Worm (Caenorhabditis elegans) whole organism, late embryonic: ENCODE data around the gene sox-2.

ENCODE experiments used
- C08G9.2 ChIP-seq: sonication (generic microtip); optimal IDR thresholded peaks from 2 replicates; lab custom pipeline; 2016; ENCODE audit warnings: mild to moderate bottlenecking, missing genetic modification characterization, moderate library complexity, missing compliant biosample characterization
- C38D4.7 ChIP-seq: fragments of 200-800 bp; sonication (Bioruptor generic); optimal IDR thresholded peaks from 2 replicates; lab custom pipeline; 2018; ENCODE audit warnings: mild to moderate bottlenecking, missing genetic modification characterization, moderate library complexity, missing compliant biosample characterization
- K02D7.2 ChIP-seq: sonication (generic microtip); optimal IDR thresholded peaks from 2 replicates; lab custom pipeline; 2017; ENCODE audit warnings: mild to moderate bottlenecking, missing genetic modification characterization, missing compliant biosample characterization
- T23F11.4 ChIP-seq: fragments of 200-800 bp; sonication (Bioruptor generic); optimal IDR thresholded peaks from 2 replicates; lab custom pipeline; 2018; ENCODE audit warnings: mild to moderate bottlenecking, missing genetic modification characterization, missing compliant biosample characterization
- Y22D7AL.16 ChIP-seq: sonication (generic microtip); optimal IDR thresholded peaks from 2 replicates; lab custom pipeline; 2016; ENCODE audit warnings: missing genetic modification characterization, missing compliant biosample characterization
- ahr-1 ChIP-seq: sonication (generic microtip); optimal IDR thresholded peaks from 2 replicates; lab custom pipeline; 2016; ENCODE audit warnings: missing genetic modification characterization, missing compliant biosample characterization
- ceh-19 ChIP-seq: fragments of 200-800 bp; sonication (Bioruptor generic); optimal IDR thresholded peaks from 2 replicates; lab custom pipeline; 2018; ENCODE audit warnings: mild to moderate bottlenecking, missing genetic modification characterization, missing compliant biosample characterization
- ceh-2 ChIP-seq: sonication (generic microtip); optimal IDR thresholded peaks from 2 replicates; lab custom pipeline; 2016; ENCODE audit warnings: missing genotype, missing genetic modification characterization, missing compliant biosample characterization
- ceh-22 ChIP-seq: sonication (generic microtip); optimal IDR thresholded peaks from 2 replicates; lab custom pipeline; 2017; ENCODE audit warnings: missing biosample characterization, missing genetic modification characterization
- ceh-24 ChIP-seq: sonication (generic microtip); optimal IDR thresholded peaks from 2 replicates; lab custom pipeline; 2016; ENCODE audit warnings: mild to moderate bottlenecking, missing genetic modification characterization, missing compliant biosample characterization
- ceh-30 ChIP-seq: fragments of 150-350 bp; optimal IDR thresholded peaks from 2 replicates; lab custom pipeline; 2014; ENCODE audit warnings: missing biosample characterization, missing genetic modification characterization
- ceh-31 ChIP-seq: sonication (generic microtip); optimal IDR thresholded peaks from 2 replicates; lab custom pipeline; 2016; ENCODE audit warnings: missing genetic modification characterization, missing compliant biosample characterization
- ceh-34 ChIP-seq: sonication (generic microtip); optimal IDR thresholded peaks from 2 replicates; lab custom pipeline; 2016; ENCODE audit warnings: mild to moderate bottlenecking, missing genetic modification characterization, missing compliant biosample characterization
- ceh-48 ChIP-seq: sonication (generic microtip); optimal IDR thresholded peaks from 2 replicates; lab custom pipeline; 2016; ENCODE audit warnings: missing genetic modification characterization, inconsistent platforms, missing compliant biosample characterization
- ceh-6 ChIP-seq: fragments of 200-800 bp; sonication (Bioruptor generic); optimal IDR thresholded peaks from 2 replicates; lab custom pipeline; 2018; ENCODE audit warnings: mild to moderate bottlenecking, missing genetic modification characterization, missing compliant biosample characterization
- che-1 ChIP-seq: sonication (generic microtip); optimal IDR thresholded peaks from 2 replicates; lab custom pipeline; 2016; ENCODE audit warnings: mild to moderate bottlenecking, missing genetic modification characterization, missing compliant biosample characterization
- dmd-4 ChIP-seq: sonication (generic microtip); optimal IDR thresholded peaks from 2 replicates; lab custom pipeline; 2016; ENCODE audit warnings: borderline replicate concordance, missing genetic modification characterization, missing compliant biosample characterization
- elt-2 ChIP-seq: sonication (generic microtip); optimal IDR thresholded peaks from 2 replicates; lab custom pipeline; 2016; ENCODE audit warnings: missing genetic modification reagents, missing genetic modification characterization, missing compliant biosample characterization
- ets-4 ChIP-seq: sonication (generic microtip); optimal IDR thresholded peaks from 2 replicates; lab custom pipeline; 2016; ENCODE audit warnings: missing genetic modification characterization, missing compliant biosample characterization
- fax-1 ChIP-seq: sonication (generic microtip); optimal IDR thresholded peaks from 2 replicates; lab custom pipeline; 2016; ENCODE audit warnings: missing genotype, missing genetic modification characterization, missing compliant biosample characterization
- fkh-10 ChIP-seq: fragments of 150-350 bp; optimal IDR thresholded peaks from 2 replicates; lab custom pipeline; 2014; ENCODE audit warnings: missing biosample characterization, missing genetic modification reagents, missing genetic modification characterization
- fkh-6 ChIP-seq: sonication (generic microtip); optimal IDR thresholded peaks from 2 replicates; lab custom pipeline; 2016; ENCODE audit warnings: missing genetic modification characterization, missing compliant biosample characterization
- gmeb-2 ChIP-seq: sonication (generic microtip); optimal IDR thresholded peaks from 2 replicates; lab custom pipeline; 2016; ENCODE audit warnings: missing genetic modification characterization, inconsistent platforms, missing compliant biosample characterization
- hlh-13 ChIP-seq: fragments of 200-800 bp; sonication (Bioruptor generic); optimal IDR thresholded peaks from 2 replicates; lab custom pipeline; 2018; ENCODE audit warnings: mild to moderate bottlenecking, missing genetic modification characterization, missing compliant biosample characterization
- hlh-15 ChIP-seq: sonication (generic microtip); optimal IDR thresholded peaks from 2 replicates; lab custom pipeline; 2016; ENCODE audit warnings: missing genetic modification characterization, missing compliant biosample characterization
- hlh-30 ChIP-seq: sonication (generic microtip); optimal IDR thresholded peaks from 2 replicates; lab custom pipeline; 2017; ENCODE audit warnings: antibody characterized with exemption, missing genetic modification characterization, missing compliant biosample characterization; ENCODE audit not compliant: insufficient read depth
- hlh-6 ChIP-seq: sonication (generic microtip); optimal IDR thresholded peaks from 2 replicates; lab custom pipeline; 2016; ENCODE audit warnings: missing genotype, missing genetic modification characterization, missing compliant biosample characterization
- hlh-8 ChIP-seq: sonication (generic microtip); optimal IDR thresholded peaks from 2 replicates; lab custom pipeline; 2016; ENCODE audit warnings: missing genotype, missing genetic modification characterization, missing compliant biosample characterization
- lim-6 ChIP-seq: sonication (generic microtip); optimal IDR thresholded peaks from 2 replicates; lab custom pipeline; 2016; ENCODE audit warnings: missing genetic modification characterization, missing compliant biosample characterization
- nfya-1 ChIP-seq: sonication (generic microtip); optimal IDR thresholded peaks from 2 replicates; lab custom pipeline; 2017; ENCODE audit warnings: missing genetic modification characterization, mild to moderate bottlenecking, missing compliant biosample characterization, antibody characterized with exemption, moderate library complexity
- nhr-11 ChIP-seq: fragments of 150-350 bp; optimal IDR thresholded peaks from 2 replicates; lab custom pipeline; 2014; ENCODE audit warnings: missing biosample characterization, missing genetic modification characterization
- nhr-232 ChIP-seq: sonication (generic microtip); optimal IDR thresholded peaks from 2 replicates; lab custom pipeline; 2016; ENCODE audit warnings: missing genetic modification characterization, missing compliant biosample characterization
- npax-4 ChIP-seq: sonication (generic microtip); optimal IDR thresholded peaks from 2 replicates; lab custom pipeline; 2016; ENCODE audit warnings: missing genetic modification characterization, missing compliant biosample characterization
- odd-2 ChIP-seq: sonication (generic microtip); optimal IDR thresholded peaks from 2 replicates; lab custom pipeline; 2017; ENCODE audit warnings: antibody characterized with exemption, mild to moderate bottlenecking, missing genetic modification characterization, missing compliant biosample characterization
- pag-3 ChIP-seq: sonication (generic microtip); optimal IDR thresholded peaks from 2 replicates; lab custom pipeline; 2016; ENCODE audit warnings: missing compliant biosample characterization, missing genetic modification characterization, borderline replicate concordance
- pat-9 ChIP-seq: fragments of 200-800 bp; sonication (Bioruptor generic); optimal IDR thresholded peaks from 2 replicates; lab custom pipeline; 2018; ENCODE audit warnings: mild to moderate bottlenecking, missing genetic modification characterization, moderate library complexity, missing compliant biosample characterization
- pax-1 ChIP-seq: fragments of 150-350 bp; optimal IDR thresholded peaks from 2 replicates; lab custom pipeline; 2014; ENCODE audit warnings: missing biosample characterization, missing genetic modification characterization
- pha-2 ChIP-seq: sonication (generic microtip); optimal IDR thresholded peaks from 2 replicates; lab custom pipeline; 2017; ENCODE audit warnings: mild to moderate bottlenecking, missing genetic modification characterization, missing compliant biosample characterization
- pha-4 ChIP-seq: fragments of 150-350 bp; optimal IDR thresholded peaks from 2 replicates; lab custom pipeline; 2018; ENCODE audit warnings: missing biosample characterization, missing genetic modification reagents, missing genetic modification characterization
- pqm-1 ChIP-seq: sonication (generic microtip); optimal IDR thresholded peaks from 2 replicates; lab custom pipeline; 2016; ENCODE audit warnings: missing genetic modification characterization, missing compliant biosample characterization
- pros-1 ChIP-seq: fragments of 150-350 bp; optimal IDR thresholded peaks from 2 replicates; lab custom pipeline; 2014; ENCODE audit warnings: missing biosample characterization, missing genetic modification reagents, missing genetic modification characterization
- sox-2 ChIP-seq: fragments of 200-800 bp; sonication (Bioruptor generic); IDR thresholded peaks from 2 replicates; pipeline ENCODE4 v1.3.6; 2022; ENCODE audit warnings: missing genetic modification reagents, missing genetic modification characterization, missing compliant biosample characterization
- sox-4 ChIP-seq: sonication (generic microtip); optimal IDR thresholded peaks from 2 replicates; lab custom pipeline; 2017; ENCODE audit warnings: mild to moderate bottlenecking, missing genetic modification characterization, inconsistent platforms, missing compliant biosample characterization
- syd-9 ChIP-seq: sonication (generic microtip); optimal IDR thresholded peaks from 2 replicates; lab custom pipeline; 2016; ENCODE audit warnings: mild to moderate bottlenecking, missing genetic modification characterization, moderate library complexity, missing compliant biosample characterization
- tbx-2 ChIP-seq: sonication (generic microtip); optimal IDR thresholded peaks from 2 replicates; lab custom pipeline; 2016; ENCODE audit warnings: missing genetic modification characterization, missing compliant biosample characterization
- ttx-3 ChIP-seq: sonication (generic microtip); optimal IDR thresholded peaks from 2 replicates; lab custom pipeline; 2016; ENCODE audit warnings: missing genetic modification reagents, missing genetic modification characterization, missing compliant biosample characterization
- unc-42 ChIP-seq: sonication (generic microtip); optimal IDR thresholded peaks from 2 replicates; lab custom pipeline; 2016; ENCODE audit warnings: missing genotype, missing genetic modification characterization, missing compliant biosample characterization
- unc-55 ChIP-seq: sonication (generic microtip); optimal IDR thresholded peaks from 2 replicates; lab custom pipeline; 2017; ENCODE audit warnings: missing biosample characterization, missing genetic modification reagents, missing genetic modification characterization
- unc-86 ChIP-seq: sonication (generic microtip); optimal IDR thresholded peaks from 2 replicates; lab custom pipeline; 2016; ENCODE audit warnings: missing genetic modification characterization, missing compliant biosample characterization
- zip-5 ChIP-seq: sonication (generic microtip); optimal IDR thresholded peaks from 2 replicates; lab custom pipeline; 2016; ENCODE audit warnings: missing genetic modification characterization, missing compliant biosample characterization
- ztf-16 ChIP-seq: sonication (generic microtip); optimal IDR thresholded peaks from 2 replicates; lab custom pipeline; 2017; ENCODE audit warnings: missing genetic modification characterization, missing compliant biosample characterization

The sox-2 gene

ce11 chrX:7502807-7503206 lies 39.3 kb upstream of the sox-2 start, which contains the start of gene F48E3.6:
Gene F48E3.6, minus strand, starts transcription at chrX:7502907.
- no peak for TF ChIP-seq hlh-30
- no peak for TF ChIP-seq ahr-1 (tag; lab: Kevin White, UChicago)
- no peak for TF ChIP-seq K02D7.2
- no peak for TF ChIP-seq lim-6 (tag; lab: Kevin White, UChicago)
- no peak for TF ChIP-seq syd-9
- TF ChIP-seq ttx-3 (tag; lab: Kevin White, UChicago), result no peak
- TF ChIP-seq ztf-16, result no peak
- TF ChIP-seq ets-4 (tag; lab: Kevin White, UChicago), result no peak
- no peak for TF ChIP-seq fkh-10 (GFP tag; lab: Kevin White, UChicago)
- TF ChIP-seq, all 69 proteins: peak for 0

- TF ChIP-seq hlh-6 (tag; lab: Kevin White, UChicago) (no peak), ceh-2 (tag; lab: Kevin White, UChicago) (peak; percentile 31), hlh-30 (peak; percentile 78), C38D4.7 (GFP tag; lab: Kevin White, UChicago) (no peak), unc-55 (GFP tag; lab: Kevin White, UChicago) (no peak), T23F11.4 (GFP tag; lab: Kevin White, UChicago) (peak; percentile 52), dmd-4 (tag; lab: Kevin White, UChicago) (no peak), ceh-30 (peak; percentile 42), unc-42 (tag; lab: Kevin White, UChicago) (peak; percentile 95), ceh-19 (peak; percentile 37), ceh-6 (GFP tag; lab: Kevin White, UChicago) (peak; percentile 58), fkh-6 (tag; lab: Kevin White, UChicago) (no peak), pros-1 (tag; lab: Kevin White, UChicago) (peak; percentile 86), pha-2 (tag; lab: Kevin White, UChicago) (no peak), unc-86 (peak; percentile 61), ttx-3 (tag; lab: Kevin White, UChicago) (peak; percentile 41), pha-4 (tag; lab: Kevin White, UChicago) (no peak), ceh-31 (tag; lab: Kevin White, UChicago) (peak; percentile 87), ets-4 (tag; lab: Kevin White, UChicago) (peak; percentile 10), pag-3 (tag; lab: Kevin White, UChicago) (no peak), pax-1 (tag; lab: Kevin White, UChicago) (no peak), ceh-24 (no peak), C08G9.2 (tag; lab: Kevin White, UChicago) (no peak), Y22D7AL.16 (peak; percentile 23), hlh-15 (tag; lab: Kevin White, UChicago) (no peak), sox-2 (peak; percentile 62), fax-1 (tag; lab: Kevin White, UChicago) (peak; percentile 25), hlh-13 (GFP tag; lab: Kevin White, UChicago) (no peak), nhr-232 (tag; lab: Kevin White, UChicago) (no peak), K02D7.2 (no peak), pqm-1 (no peak), zip-5 (tag; lab: Kevin White, UChicago) (no peak), nhr-11 (tag; lab: Kevin White, UChicago) (no peak), npax-4 (tag; lab: Kevin White, UChicago) (no peak), ceh-48 (tag; lab: Kevin White, UChicago) (peak; percentile 44), elt-2 (tag; lab: Kevin White, UChicago) (peak; percentile 72), odd-2 (tag; lab: Kevin White, UChicago) (no peak), ceh-22 (no peak), tbx-2 (tag; lab: Kevin White, UChicago) (peak; percentile 86), nfya-1 (tag; lab: Kevin White, UChicago) (peak; percentile 86), gmeb-2 (no peak), lim-6 (tag; lab: Kevin White, UChicago) (no peak), hlh-8 (tag; lab: Kevin White, UChicago) (no peak), ceh-34 (peak; percentile 80), ztf-16 (peak; percentile 33), pat-9 (tag; lab: Kevin White, UChicago) (no peak), che-1 (tag; lab: Kevin White, UChicago) (no peak), sox-4 (peak; percentile 28), ahr-1 (tag; lab: Kevin White, UChicago) (no peak)
These were observed 37.4 kb upstream of the sox-2 start, which contains the start of gene uggt-1 for ce11 chrX:7500970-7501369. Gene uggt-1, minus strand, starts transcription at chrX:7500982.
